Worm (Caenorhabditis elegans) whole organism, late embryonic: ENCODE data around the gene sri-51.

Source experiments
- C08G9.2 ChIP-seq: sonication (generic microtip); optimal IDR thresholded peaks from 2 replicates; lab custom pipeline; 2016; ENCODE audit warnings: mild to moderate bottlenecking, missing genetic modification characterization, moderate library complexity, missing compliant biosample characterization
- dve-1 ChIP-seq: sonication (generic microtip); optimal IDR thresholded peaks from 2 replicates; lab custom pipeline; 2017; ENCODE audit warnings: antibody characterized with exemption, mild to moderate bottlenecking, missing genetic modification characterization, missing compliant biosample characterization
- lin-11 ChIP-seq: fragments of 200-800 bp; sonication (Bioruptor generic); optimal IDR thresholded peaks from 2 replicates; lab custom pipeline; 2018; ENCODE audit warnings: mild to moderate bottlenecking, missing genetic modification characterization, missing compliant biosample characterization
- pqm-1 ChIP-seq: sonication (generic microtip); optimal IDR thresholded peaks from 2 replicates; lab custom pipeline; 2016; ENCODE audit warnings: missing genetic modification characterization, missing compliant biosample characterization
- rnt-1 ChIP-seq: sonication (generic microtip); optimal IDR thresholded peaks from 2 replicates; lab custom pipeline; 2016; ENCODE audit warnings: missing genetic modification characterization, missing compliant biosample characterization
- tbx-7 ChIP-seq: sonication (generic microtip); optimal IDR thresholded peaks from 2 replicates; lab custom pipeline; 2016; ENCODE audit warnings: missing genotype, missing genetic modification characterization, missing compliant biosample characterization
- unc-86 ChIP-seq: sonication (generic microtip); optimal IDR thresholded peaks from 2 replicates; lab custom pipeline; 2016; ENCODE audit warnings: missing genetic modification characterization, missing compliant biosample characterization

DNA sequence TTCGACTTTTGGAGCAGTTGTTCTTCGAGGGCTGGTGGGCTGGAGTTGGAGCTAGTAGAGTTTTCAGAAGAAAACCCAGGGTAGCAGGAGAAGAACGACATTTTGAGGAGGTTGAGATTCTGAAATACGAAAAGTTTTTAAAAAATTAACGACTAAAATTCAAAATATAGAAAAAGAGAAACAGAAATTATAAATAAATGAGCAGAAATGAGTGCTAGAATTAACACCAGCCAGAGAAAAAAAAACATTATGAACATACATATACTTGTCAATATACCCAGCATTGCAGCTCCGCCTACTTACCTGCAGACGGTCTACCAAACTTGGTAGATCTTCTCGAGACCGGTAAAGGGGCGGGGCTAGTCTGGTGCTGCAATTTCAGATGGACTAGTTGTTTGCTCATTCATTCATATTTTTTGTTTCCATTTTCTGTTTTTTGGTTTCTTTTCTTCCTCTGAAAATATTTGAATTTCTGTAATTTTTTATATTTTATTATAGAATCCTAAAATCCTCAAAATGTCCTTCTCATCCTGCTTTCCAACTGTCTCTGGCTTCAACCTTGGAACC is 7.6 kb upstream of the sri-51 start, which contains the start of the genes ZC239.20 and ZC239.21:
- no peak for TF ChIP-seq unc-86 (tag; lab: Kevin White, UChicago)
- no peak for TF ChIP-seq tbx-7
- TF ChIP-seq dve-1, result no peak
- TF ChIP-seq rnt-1, result no peak
- no peak for TF ChIP-seq pqm-1 (tag; lab: Kevin White, UChicago)
- no peak for TF ChIP-seq C08G9.2 (tag; lab: Kevin White, UChicago)
- no peak for TF ChIP-seq lin-11 (tag; lab: Kevin White, UChicago)
